Worm (Caenorhabditis elegans): ENCODE measurements around the gene lron-15.

- no peak for TF ChIP-seq lin-39 (tag; optimal IDR thresholded peaks at IDR 0.05)
- no peak for TF ChIP-seq nhr-11 (tag; optimal IDR thresholded peaks at IDR 0.05)
- TF ChIP-seq lir-3 (tag; optimal IDR thresholded peaks at IDR 0.05): no peak
- no peak for TF ChIP-seq set-16 (GFP tag; IDR thresholded peaks at IDR 0.05)
- no peak for TF ChIP-seq snpc-4 (tag; optimal IDR thresholded peaks at IDR 0.05)
- no peak for TF ChIP-seq zag-1 (tag; optimal IDR thresholded peaks at IDR 0.05)
- TF ChIP-seq ces-1 (GFP tag; optimal IDR thresholded peaks at IDR 0.05): no peak
Measured at ce11 chrII:6498609-6499008, 46.1 kb downstream of the lron-15 start.
